Fruit fly (Drosophila melanogaster): ENCODE measurements around the gene Toll-9.

Toll-9 gene

DNA sequence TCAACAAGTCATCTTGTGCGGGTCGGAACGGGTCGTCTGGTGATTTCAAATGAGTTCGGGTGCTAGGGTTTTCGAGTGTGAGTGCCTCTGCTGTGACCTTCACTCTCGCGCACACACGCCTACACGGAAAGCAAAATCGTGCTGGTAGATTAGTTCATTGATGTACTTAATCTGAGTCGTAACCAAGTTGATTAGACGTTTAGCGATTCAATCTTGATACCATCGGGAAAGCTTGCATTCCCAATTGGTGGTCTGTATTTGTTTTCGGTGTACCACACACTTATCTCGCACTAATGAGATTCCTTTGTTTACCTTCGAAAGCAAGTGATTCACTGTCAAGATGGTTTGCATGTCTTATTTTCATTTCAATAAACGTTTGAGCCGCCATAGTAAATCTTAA, 22.5 kb upstream of the Toll-9 start (continued):
- no peak for TF ChIP-seq trem (tag; optimal IDR thresholded peaks at IDR 0.05)
- no peak for TF ChIP-seq z (GFP tag; IDR thresholded peaks at IDR 0.05)
- TF ChIP-seq sens (GFP tag): peak; percentile 52
- peak; percentile 28 for TF ChIP-seq CG7987 (GFP tag; optimal IDR thresholded peaks at IDR 0.05)
- peak; percentile 11 for TF ChIP-seq Side (GFP tag; optimal IDR thresholded peaks at IDR 0.05)
- no peak for TF ChIP-seq CG14860 (GFP tag; IDR thresholded peaks at IDR 0.05; ENCODE audit: partially characterized antibody)
- peak; percentile 4 for TF ChIP-seq CG7556 (GFP tag; optimal IDR thresholded peaks at IDR 0.05)
- TF ChIP-seq row (GFP tag; IDR thresholded peaks at IDR 0.05): peak; percentile 63
- TF ChIP-seq CG7786 (GFP tag; optimal IDR thresholded peaks at IDR 0.05): peak; percentile 31
- TF ChIP-seq crc (GFP tag; optimal IDR thresholded peaks at IDR 0.05): no peak
- TF ChIP-seq Xbp1 (GFP tag; optimal IDR thresholded peaks at IDR 0.05): peak; percentile 35
- TF ChIP-seq Hey (tag; optimal IDR thresholded peaks at IDR 0.05): peak; percentile 21
- TF ChIP-seq Chrac-16 (GFP tag; optimal IDR thresholded peaks at IDR 0.05): no peak
- no peak for TF ChIP-seq Sry-β (GFP tag; optimal IDR thresholded peaks at IDR 0.05)
- 0 out of 2 replicates have a peak, but pooled peaks have one; percentile 19 for TF ChIP-seq sisA (GFP tag; IDR thresholded peaks at IDR 0.05)
- peak; percentile 1 for TF ChIP-seq Bteb2 (GFP tag; optimal IDR thresholded peaks at IDR 0.05)
- no peak for TF ChIP-seq D (optimal IDR thresholded peaks at IDR 0.05)
- no peak for TF ChIP-seq D (GFP tag; optimal IDR thresholded peaks at IDR 0.05)
- peak; percentile 35 for TF ChIP-seq HHEX (GFP tag; optimal IDR thresholded peaks at IDR 0.05)
- peak; percentile 54; the same call in 1 of the 2 replicates for TF ChIP-seq wdn (GFP tag; IDR thresholded peaks at IDR 0.05)
- TF ChIP-seq H2.0 (GFP tag; IDR thresholded peaks at IDR 0.05): peak; percentile 50
- peak; percentile 38 for TF ChIP-seq dmrt99B (tag; optimal IDR thresholded peaks at IDR 0.05)
- no peak for TF ChIP-seq CG15011 (GFP tag; optimal IDR thresholded peaks at IDR 0.05)
- no peak for TF ChIP-seq Stat92E (GFP tag; optimal IDR thresholded peaks at IDR 0.05)
- TF ChIP-seq Meics (GFP tag; optimal IDR thresholded peaks at IDR 0.05): peak; percentile 46
- no peak for TF ChIP-seq luna (GFP tag; optimal IDR thresholded peaks at IDR 0.05)
- TF ChIP-seq CG11456 (GFP tag; IDR thresholded peaks at IDR 0.05): peak; percentile 60; the same call in 1 of the 3 replicates
- TF ChIP-seq Mes4 (GFP tag; optimal IDR thresholded peaks at IDR 0.05): no peak
- TF ChIP-seq dmrt11E (tag; optimal IDR thresholded peaks at IDR 0.05): peak; percentile 17
- peak; percentile 28 for TF ChIP-seq CG10209 (GFP tag; optimal IDR thresholded peaks at IDR 0.05)
- no peak for TF ChIP-seq amos (GFP tag; IDR thresholded peaks at IDR 0.05; ENCODE audit: partially characterized antibody)
- no peak for TF ChIP-seq CG10565 (GFP tag; optimal IDR thresholded peaks at IDR 0.05)
- peak in 1 of 2 experiments; percentile 13 for TF ChIP-seq chif (GFP tag; optimal IDR thresholded peaks at IDR 0.05)
- no peak for TF ChIP-seq cad (GFP tag; optimal IDR thresholded peaks at IDR 0.05)
- TF ChIP-seq unpg (GFP tag; optimal IDR thresholded peaks at IDR 0.05): peak; percentile 48
- TF ChIP-seq CG14441 (GFP tag; IDR thresholded peaks at IDR 0.05): peak; percentile 60; the same call in 1 of the 2 replicates
- no peak for TF ChIP-seq CG6791 (GFP tag; IDR thresholded peaks at IDR 0.05; ENCODE audit: partially characterized antibody)
- TF ChIP-seq Nf-YB (GFP tag; optimal IDR thresholded peaks at IDR 0.05): no peak
- TF ChIP-seq CG13624 (GFP tag; optimal IDR thresholded peaks at IDR 0.05): peak; percentile 20
- no peak for TF ChIP-seq CG6765 (GFP tag; optimal IDR thresholded peaks at IDR 0.05)
- no peak for TF ChIP-seq trh (GFP tag; optimal IDR thresholded peaks at IDR 0.05)
- no peak for TF ChIP-seq Trl (optimal IDR thresholded peaks at IDR 0.05)
- TF ChIP-seq Trl (GFP tag; optimal IDR thresholded peaks at IDR 0.05): peak; percentile 31
- TF ChIP-seq her (GFP tag; optimal IDR thresholded peaks at IDR 0.05): peak; percentile 57
- no peak for TF ChIP-seq tap (tag; optimal IDR thresholded peaks at IDR 0.05)
- TF ChIP-seq hbn (GFP tag; IDR thresholded peaks at IDR 0.05; ENCODE audit: partially characterized antibody): no peak
- peak; percentile 29 for TF ChIP-seq bab2 (GFP tag; optimal IDR thresholded peaks at IDR 0.05)
- TF ChIP-seq ac (GFP tag; optimal IDR thresholded peaks at IDR 0.05): no peak
- no peak for TF ChIP-seq cato (GFP tag; optimal IDR thresholded peaks at IDR 0.05; ENCODE audit: borderline replicate concordance)
- TF ChIP-seq CG33557 (GFP tag; optimal IDR thresholded peaks at IDR 0.05): no peak
- TF ChIP-seq org-1 (GFP tag; optimal IDR thresholded peaks at IDR 0.05): peak; percentile 36

Data from whole organism, embryonic.